Fruit fly (Drosophila melanogaster) whole organism, embryonic: ENCODE data around the gene alpha-Est8.

Source experiments
- Ada2b ChIP-seq: fragments of 200-800 bp; sonication (Bioruptor generic); IDR thresholded peaks from 2 replicates; pipeline ENCODE4 v1.3.6; 2022; ENCODE audit warnings: missing biosample characterization, missing genetic modification characterization
- Blimp-1 ChIP-seq: fragments of 200-800 bp; sonication (Bioruptor generic); optimal IDR thresholded peaks from 3 replicates; lab custom pipeline; 2018; ENCODE audit warnings: missing biosample characterization, missing genetic modification characterization, mild to moderate bottlenecking, moderate library complexity, missing genetic modification reagents
- C15 ChIP-seq: fragments of 200-800 bp; sonication (Bioruptor generic); IDR thresholded peaks from 3 replicates; pipeline ENCODE4 v1.3.6; 2022; ENCODE audit warnings: missing biosample characterization, missing genetic modification characterization
- CG10321 ChIP-seq: fragments of 200-800 bp; sonication (Bioruptor generic); IDR thresholded peaks from 2 replicates; pipeline ENCODE4 v1.3.6; 2022; ENCODE audit warnings: missing biosample characterization, missing genetic modification characterization
- CG11247 ChIP-seq: fragments of 200-800 bp; sonication (Bioruptor generic); IDR thresholded peaks from 2 replicates; pipeline ENCODE4 v1.3.6; 2022; ENCODE audit warnings: missing biosample characterization, missing genetic modification characterization
- CG11695 ChIP-seq: fragments of 200-800 bp; sonication (Bioruptor generic); IDR thresholded peaks from 3 replicates; pipeline ENCODE4 v1.3.6; 2022; ENCODE audit warnings: missing biosample characterization, missing genetic modification characterization
- CG12236 ChIP-seq: fragments of 200-800 bp; sonication (Bioruptor generic); optimal IDR thresholded peaks from 2 replicates; lab custom pipeline; 2016; ENCODE audit warnings: missing biosample characterization, missing genetic modification characterization
- CG12391 ChIP-seq: fragments of 200-800 bp; sonication (Bioruptor generic); optimal IDR thresholded peaks from 3 replicates; lab custom pipeline; 2018; ENCODE audit warnings: missing biosample characterization, mild to moderate bottlenecking, missing genetic modification characterization, moderate library complexity
- CG14710 ChIP-seq: fragments of 200-800 bp; sonication (Bioruptor generic); optimal IDR thresholded peaks from 3 replicates; lab custom pipeline; 2019; ENCODE audit warnings: missing biosample characterization, mild to moderate bottlenecking, missing genetic modification characterization, moderate library complexity
- CG17186 ChIP-seq: fragments of 200-800 bp; sonication (Bioruptor generic); optimal IDR thresholded peaks from 3 replicates; lab custom pipeline; 2017; ENCODE audit warnings: missing biosample characterization, missing genetic modification reagents, missing genetic modification characterization
- CG1792 ChIP-seq: fragments of 200-800 bp; sonication (Bioruptor generic); optimal IDR thresholded peaks from 2 replicates; lab custom pipeline; 2016; ENCODE audit warnings: missing biosample characterization, missing genetic modification characterization
- CG18764 ChIP-seq: fragments of 200-800 bp; sonication (Bioruptor generic); optimal IDR thresholded peaks from 3 replicates; lab custom pipeline; 2016; ENCODE audit warnings: missing biosample characterization, missing genetic modification characterization
- CG2116 ChIP-seq: fragments of 200-800 bp; sonication (Bioruptor generic); optimal IDR thresholded peaks from 3 replicates; lab custom pipeline; 2018; ENCODE audit warnings: missing biosample characterization, mild to moderate bottlenecking, missing genetic modification characterization
- CG30431 ChIP-seq: fragments of 200-800 bp; sonication (Bioruptor generic); optimal IDR thresholded peaks from 2 replicates; lab custom pipeline; 2017; ENCODE audit warnings: missing biosample characterization, missing genetic modification characterization
- CG3163 ChIP-seq: fragments of 200-800 bp; sonication (Bioruptor generic); optimal IDR thresholded peaks from 3 replicates; lab custom pipeline; 2016; ENCODE audit warnings: missing biosample characterization, missing genetic modification characterization
- CG32772 ChIP-seq: fragments of 200-800 bp; sonication (Bioruptor generic); IDR thresholded peaks from 2 replicates; pipeline ENCODE4 v1.3.6; 2022; ENCODE audit warnings: missing biosample characterization, missing genetic modification characterization
- CG33213 ChIP-seq: fragments of 200-800 bp; sonication (Bioruptor generic); optimal IDR thresholded peaks from 3 replicates; lab custom pipeline; 2016; ENCODE audit warnings: missing biosample characterization, missing genetic modification characterization
- CG4282 ChIP-seq: fragments of 200-800 bp; sonication (Bioruptor generic); optimal IDR thresholded peaks from 2 replicates; lab custom pipeline; 2016; ENCODE audit warnings: missing biosample characterization, missing genetic modification characterization
- CG4424 ChIP-seq: fragments of 200-800 bp; sonication (Bioruptor generic); optimal IDR thresholded peaks from 3 replicates; lab custom pipeline; 2016; ENCODE audit warnings: missing biosample characterization, missing genetic modification characterization
- CG5953 ChIP-seq: fragments of 200-800 bp; sonication (Bioruptor generic); IDR thresholded peaks from 2 replicates; pipeline ENCODE4 v1.3.6; 2022; ENCODE audit warnings: missing biosample characterization, missing genetic modification characterization
- CG7839 ChIP-seq: fragments of 200-800 bp; sonication (Bioruptor generic); optimal IDR thresholded peaks from 3 replicates; lab custom pipeline; 2018; ENCODE audit warnings: missing biosample characterization, mild to moderate bottlenecking, missing genetic modification characterization, moderate library complexity
- CG8290 ChIP-seq, 3 experiments: fragments of 200-800 bp; sonication (Bioruptor generic); optimal IDR thresholded peaks; 2 replicates each; lab custom pipeline; 2016 to 2019; ENCODE audit warnings: missing biosample characterization in 3 of 3, missing genetic modification characterization in 3 of 3, mild to moderate bottlenecking in 2 of 3, moderate library complexity in 1 of 3
- Camta ChIP-seq: fragments of 200-800 bp; sonication (Bioruptor generic); optimal IDR thresholded peaks from 2 replicates; lab custom pipeline; 2016; ENCODE audit warnings: missing biosample characterization, missing genetic modification characterization
- CrebB ChIP-seq: fragments of 200-800 bp; sonication (Bioruptor generic); optimal IDR thresholded peaks from 3 replicates; lab custom pipeline; 2018; ENCODE audit warnings: missing biosample characterization, mild to moderate bottlenecking, missing genetic modification characterization
- Dref ChIP-seq: fragments of 200-800 bp; sonication (Bioruptor generic); IDR thresholded peaks from 2 replicates; pipeline ENCODE4 v1.3.6; 2022; ENCODE audit warnings: missing biosample characterization, missing genetic modification characterization
- E2f2 ChIP-seq: fragments of 200-800 bp; sonication (Bioruptor generic); IDR thresholded peaks from 2 replicates; pipeline ENCODE4 v1.3.6; 2022; ENCODE audit warnings: missing biosample characterization, missing genetic modification characterization
- Ets97D ChIP-seq: fragments of 200-800 bp; sonication (Bioruptor generic); optimal IDR thresholded peaks from 3 replicates; lab custom pipeline; 2016; ENCODE audit warnings: missing biosample characterization, missing genetic modification characterization
- Opbp ChIP-seq: fragments of 200-800 bp; sonication (Bioruptor generic); IDR thresholded peaks from 3 replicates; pipeline ENCODE4 v1.3.6; 2022; ENCODE audit warnings: missing biosample characterization, missing genetic modification characterization; ENCODE audit not compliant: partially characterized antibody
- Scr ChIP-seq: fragments of 200-800 bp; sonication (Bioruptor generic); IDR thresholded peaks from 2 replicates; pipeline ENCODE4 v1.3.6; 2022; ENCODE audit warnings: missing biosample characterization, missing genetic modification characterization; ENCODE audit not compliant: partially characterized antibody
- Sox102F ChIP-seq: fragments of 200-800 bp; sonication (Bioruptor generic); optimal IDR thresholded peaks from 2 replicates; lab custom pipeline; 2018; ENCODE audit warnings: missing biosample characterization, mild to moderate bottlenecking, missing genetic modification characterization, moderate library complexity
- Vsx1 ChIP-seq: fragments of 200-800 bp; sonication (Bioruptor generic); optimal IDR thresholded peaks from 2 replicates; lab custom pipeline; 2017; ENCODE audit warnings: missing biosample characterization, mild to moderate bottlenecking, missing genetic modification characterization, missing genetic modification reagents
- abd-A ChIP-seq: fragments of 200-800 bp; sonication (Bioruptor generic); optimal IDR thresholded peaks from 3 replicates; lab custom pipeline; 2019; ENCODE audit warnings: missing biosample characterization, mild to moderate bottlenecking, missing genetic modification characterization, moderate library complexity
- az2 ChIP-seq: fragments of 200-800 bp; sonication (Bioruptor generic); optimal IDR thresholded peaks from 3 replicates; lab custom pipeline; 2016; ENCODE audit warnings: missing biosample characterization, missing genetic modification characterization
- caup ChIP-seq: fragments of 200-800 bp; sonication (Bioruptor generic); optimal IDR thresholded peaks from 3 replicates; lab custom pipeline; 2017; ENCODE audit warnings: missing biosample characterization, mild to moderate bottlenecking, missing genetic modification characterization, moderate library complexity; ENCODE audit not compliant: severe bottlenecking
- da ChIP-seq: fragments of 200-800 bp; sonication (Bioruptor generic); optimal IDR thresholded peaks from 2 replicates; lab custom pipeline; 2016; ENCODE audit warnings: missing biosample characterization, missing genetic modification characterization
- dati ChIP-seq: fragments of 200-800 bp; sonication (Bioruptor generic); IDR thresholded peaks from 2 replicates; pipeline ENCODE4 v1.3.6; 2022; ENCODE audit warnings: missing biosample characterization, missing genetic modification characterization
- dm ChIP-seq: fragments of 200-800 bp; sonication (Bioruptor generic); optimal IDR thresholded peaks from 3 replicates; lab custom pipeline; 2016; ENCODE audit warnings: missing biosample characterization, missing genetic modification characterization
- esg ChIP-seq: fragments of 200-800 bp; sonication (Bioruptor generic); conservative IDR thresholded peaks from 2 replicates; pipeline ENCODE4 v1.3.6; 2022; ENCODE audit warnings: missing biosample characterization, missing genetic modification characterization
- exex ChIP-seq: fragments of 200-800 bp; sonication (Bioruptor generic); optimal IDR thresholded peaks from 4 replicates; lab custom pipeline; 2018; ENCODE audit warnings: missing biosample characterization, mild to moderate bottlenecking, missing genetic modification characterization, moderate library complexity
- hbn ChIP-seq: fragments of 200-800 bp; sonication (Bioruptor generic); IDR thresholded peaks from 2 replicates; pipeline ENCODE4 v1.3.6; 2022; ENCODE audit warnings: missing biosample characterization, missing genetic modification characterization; ENCODE audit not compliant: partially characterized antibody
- jing ChIP-seq: fragments of 200-800 bp; sonication (Bioruptor generic); optimal IDR thresholded peaks from 2 replicates; lab custom pipeline; 2018; ENCODE audit warnings: missing biosample characterization, mild to moderate bottlenecking, missing genetic modification characterization
- ken ChIP-seq: fragments of 200-800 bp; sonication (Bioruptor generic); IDR thresholded peaks from 3 replicates; pipeline ENCODE4 v1.3.6; 2022; ENCODE audit warnings: missing biosample characterization, missing genetic modification characterization
- knrl ChIP-seq: fragments of 200-800 bp; sonication (Bioruptor generic); IDR thresholded peaks from 3 replicates; pipeline ENCODE4 v1.3.6; 2022; ENCODE audit warnings: missing biosample characterization, missing genetic modification characterization; ENCODE audit not compliant: partially characterized antibody
- lbe ChIP-seq: fragments of 200-800 bp; sonication (Bioruptor generic); optimal IDR thresholded peaks from 2 replicates; lab custom pipeline; 2016; ENCODE audit warnings: missing biosample characterization, mild to moderate bottlenecking, missing genetic modification characterization
- lola ChIP-seq, 3 experiments: fragments of >200 bp in 2 of 3; fragments of 200-800 bp in 1 of 3; sonication (Bioruptor generic) in 1 of 3; optimal IDR thresholded peaks; 2 replicates each; lab custom pipeline; 2017 to 2019; ENCODE audit warnings: missing biosample characterization in 3 of 3, missing genetic modification characterization in 3 of 3, mild to moderate bottlenecking in 1 of 3, moderate library complexity in 1 of 3
- pfk ChIP-seq: fragments of 200-800 bp; sonication (Bioruptor generic); optimal IDR thresholded peaks from 2 replicates; lab custom pipeline; 2018; ENCODE audit warnings: missing biosample characterization, mild to moderate bottlenecking, missing genetic modification characterization, moderate library complexity
- scrt ChIP-seq: fragments of 200-800 bp; sonication (Bioruptor generic); optimal IDR thresholded peaks from 2 replicates; lab custom pipeline; 2018; ENCODE audit warnings: missing biosample characterization, mild to moderate bottlenecking, missing genetic modification characterization, moderate library complexity
- sisA ChIP-seq: fragments of 200-800 bp; sonication (Bioruptor generic); IDR thresholded peaks from 2 replicates; pipeline ENCODE4 v1.3.6; 2022; ENCODE audit warnings: missing biosample characterization, missing genetic modification characterization
- yki ChIP-seq: fragments of >200 bp; optimal IDR thresholded peaks from 3 replicates; lab custom pipeline; 2018

The alpha-Est8 gene

dm6 chr3R:7506314-7506988 is 9.0 kb downstream of the alpha-Est8 start (continued):
- TF ChIP-seq abd-A (tag; lab: Kevin White, UChicago) (peak; percentile 59), knrl (no peak), lbe (GFP tag; lab: Kevin White, UChicago) (no peak), Scr (GFP tag; lab: Robert Waterston, UW) (no peak), caup (GFP tag; lab: Kevin White, UChicago) (peak; percentile 90), CG2116 (GFP tag; lab: Kevin White, UChicago) (peak; percentile 36), CG17186 (no peak), C15 (GFP tag; lab: Robert Waterston, UW) (peak; percentile 77), ken (GFP tag; lab: Robert Waterston, UW) (0 out of 3 replicates have a peak, but pooled peaks have one; percentile 23), CG12236 (GFP tag; lab: Kevin White, UChicago) (peak; percentile 27), CG4424 (peak; percentile 55), Ets97D (GFP tag; lab: Kevin White, UChicago) (peak; percentile 45), CG7839 (peak; percentile 89), CrebB (peak; percentile 81), CG11695 (peak; percentile 84), lola (GFP tag; optimal IDR thresholded peaks at IDR 0.05; lab: Kevin White, UChicago) (no peak), Camta (peak; percentile 67), CG30431 (GFP tag; lab: Kevin White, UChicago) (no peak), CG14710 (tag; lab: Kevin White, UChicago) (no peak), CG11247 (peak; percentile 88), CG33213 (peak; percentile 66), hbn (GFP tag; lab: Robert Waterston, UW) (no peak), Sox102F (GFP tag; lab: Kevin White, UChicago) (peak; percentile 55), CG12391 (peak; percentile 76), Ada2b (peak; percentile 82), Vsx1 (GFP tag; lab: Kevin White, UChicago) (peak; percentile 40), Opbp (GFP tag; lab: Robert Waterston, UW) (no peak), CG4282 (peak; percentile 30), dati (GFP tag; lab: Robert Waterston, UW) (no peak), jing (GFP tag; lab: Kevin White, UChicago) (peak; percentile 42), Dref (peak; percentile 30; the same call in 1 of the 2 replicates), CG5953 (GFP tag; lab: Robert Waterston, UW) (no peak), az2 (GFP tag; lab: Kevin White, UChicago) (peak; percentile 65), CG3163 (peak; percentile 56), dm (GFP tag; lab: Kevin White, UChicago) (peak; percentile 69), pfk (GFP tag; lab: Kevin White, UChicago) (no peak), E2f2 (GFP tag; lab: Robert Waterston, UW) (peak; percentile 60), esg (GFP tag; lab: Robert Waterston, UW) (peak; percentile 70), CG1792 (GFP tag; lab: Kevin White, UChicago) (peak; percentile 82), CG32772 (GFP tag; lab: Robert Waterston, UW) (peak; percentile 59; the same call in 1 of the 2 replicates), Blimp-1 (GFP tag; lab: Kevin White, UChicago) (no peak), CG18764 (GFP tag; lab: Kevin White, UChicago) (peak; percentile 16), scrt (GFP tag; lab: Kevin White, UChicago) (peak; percentile 85), yki (lab: Kevin White, UChicago) (no peak), CG10321 (peak; percentile 57), exex (tag; lab: Kevin White, UChicago) (peak; percentile 64), da (GFP tag; lab: Kevin White, UChicago) (no peak), CG8290 (GFP tag; optimal IDR thresholded peaks at IDR 0.05; lab: Kevin White, UChicago) (no peak), CG8290 (tag; optimal IDR thresholded peaks at IDR 0.05; lab: Kevin White, UChicago) (peak in 1 of 2 experiments; percentile 95), sisA (GFP tag; lab: Robert Waterston, UW) (peak; percentile 49)
